Worm (Caenorhabditis elegans): ENCODE results near the gene nhr-124.

nhr-124 gene

ce11 chrV:3886104-3886503 lies at the start of gene nhr-124:
TSS of gene nhr-124 (minus strand) at chrV:3886204.
- no peak for TF ChIP-seq unc-62 (GFP tag; optimal IDR thresholded peaks at IDR 0.05)

- no peak for TF ChIP-seq unc-62 (GFP tag; optimal IDR thresholded peaks at IDR 0.05)
Measured at ce11 chrV:3931326-3931725, 45.3 kb upstream of the nhr-124 start, which contains the start of gene srx-63. TSS of gene srx-63 (plus strand) at chrV:3931626.

ce11 chrV:3929099-3929498 lies 43.1 kb upstream of the nhr-124 start, which contains the start of gene srx-64:
TSS of gene srx-64 (plus strand) at chrV:3929399.
- no peak for TF ChIP-seq unc-62 (GFP tag; optimal IDR thresholded peaks at IDR 0.05)

ce11 chrV:3927522-3927921 lies 41.5 kb upstream of the nhr-124 start:
- no peak for TF ChIP-seq unc-62 (GFP tag; optimal IDR thresholded peaks at IDR 0.05)

- TF ChIP-seq unc-62 (GFP tag; optimal IDR thresholded peaks at IDR 0.05): no peak
Measured at ce11 chrV:3922547-3922946, 36.5 kb upstream of the nhr-124 start.

ce11 chrV:3921635-3922034 lies 35.6 kb upstream of the nhr-124 start, which contains the start of gene srx-65:
TSS of gene srx-65 (plus strand) at chrV:3921935.
- no peak for TF ChIP-seq unc-62 (GFP tag; optimal IDR thresholded peaks at IDR 0.05)

ce11 chrV:3919289-3919688 lies 33.3 kb upstream of the nhr-124 start, which contains the start of gene srx-66:
TSS of gene srx-66 (plus strand) at chrV:3919589.
- no peak for TF ChIP-seq unc-62 (GFP tag; optimal IDR thresholded peaks at IDR 0.05)

- TF ChIP-seq unc-62 (GFP tag; optimal IDR thresholded peaks at IDR 0.05): no peak
Measured at ce11 chrV:3916480-3916879, 30.5 kb upstream of the nhr-124 start, which contains the start of gene srx-67. TSS of gene srx-67 (plus strand) at chrV:3916780.

DNA sequence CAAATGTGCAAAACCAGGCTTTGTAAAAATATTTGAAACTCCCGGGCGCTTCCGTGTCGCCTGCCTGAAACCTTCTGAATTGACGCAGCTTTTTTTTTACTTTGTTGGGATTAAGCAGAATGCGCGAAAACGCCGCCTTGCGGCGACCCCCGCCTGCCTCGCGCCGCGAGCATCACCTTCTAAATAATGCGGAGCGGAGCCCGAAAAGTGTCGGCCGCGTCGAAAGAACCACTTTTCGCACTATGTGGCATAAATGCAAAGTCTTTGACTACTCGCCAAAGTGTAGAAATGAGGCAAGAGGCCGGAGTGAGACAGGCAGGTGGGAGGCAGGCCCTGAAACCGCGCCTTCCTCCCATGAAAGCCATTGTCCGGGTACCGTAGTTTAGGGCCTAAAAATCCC lies 27.1 kb upstream of the nhr-124 start:
- no peak for TF ChIP-seq unc-62 (GFP tag; optimal IDR thresholded peaks at IDR 0.05)

- no peak for TF ChIP-seq unc-62 (GFP tag; optimal IDR thresholded peaks at IDR 0.05)
Measured at ce11 chrV:3912472-3912871, 26.5 kb upstream of the nhr-124 start, which contains the start of gene srx-68. TSS of gene srx-68 (plus strand) at chrV:3912772.

- TF ChIP-seq unc-62 (GFP tag; optimal IDR thresholded peaks at IDR 0.05): no peak
Measured at ce11 chrV:3905841-3906240, 19.8 kb upstream of the nhr-124 start, which contains the start of gene nhr-156. TSS of gene nhr-156 (plus strand) at chrV:3906106.

ce11 chrV:3903424-3903823 lies 17.4 kb upstream of the nhr-124 start:
- no peak for TF ChIP-seq unc-62 (GFP tag; optimal IDR thresholded peaks at IDR 0.05)

- no peak for TF ChIP-seq unc-62 (GFP tag; optimal IDR thresholded peaks at IDR 0.05)
Measured at ce11 chrV:3902458-3903157, 16.6 kb upstream of the nhr-124 start, which contains the start of the genes str-229 and srh-190. TSS of gene str-229 (minus strand) at chrV:3902558. TSS of gene srh-190 (plus strand) at chrV:3903107.

ce11 chrV:3900102-3900501 lies 14.1 kb upstream of the nhr-124 start, which contains the start of gene irld-22:
TSS of gene irld-22 (minus strand) at chrV:3900202.
- TF ChIP-seq unc-62 (GFP tag; optimal IDR thresholded peaks at IDR 0.05): no peak

DNA sequence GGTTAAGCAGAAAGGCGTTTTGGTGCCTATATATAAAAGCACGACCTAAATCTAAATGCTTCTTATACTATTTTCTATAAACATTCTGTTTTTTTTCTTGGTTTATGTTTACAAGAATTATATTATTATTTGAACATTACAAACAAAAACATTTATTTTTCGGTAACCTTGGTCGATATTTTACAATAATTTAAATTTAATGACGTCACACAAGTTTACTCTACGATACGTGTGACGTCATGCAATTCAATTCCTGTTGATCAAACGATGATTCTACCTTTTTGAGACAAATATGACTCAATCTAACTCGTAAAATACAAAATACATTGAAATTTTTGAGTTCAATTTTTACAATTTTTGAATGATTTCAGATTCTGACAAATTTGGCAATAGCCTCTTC lies 10.0 kb upstream of the nhr-124 start:
- TF ChIP-seq unc-62 (GFP tag; optimal IDR thresholded peaks at IDR 0.05): no peak

DNA sequence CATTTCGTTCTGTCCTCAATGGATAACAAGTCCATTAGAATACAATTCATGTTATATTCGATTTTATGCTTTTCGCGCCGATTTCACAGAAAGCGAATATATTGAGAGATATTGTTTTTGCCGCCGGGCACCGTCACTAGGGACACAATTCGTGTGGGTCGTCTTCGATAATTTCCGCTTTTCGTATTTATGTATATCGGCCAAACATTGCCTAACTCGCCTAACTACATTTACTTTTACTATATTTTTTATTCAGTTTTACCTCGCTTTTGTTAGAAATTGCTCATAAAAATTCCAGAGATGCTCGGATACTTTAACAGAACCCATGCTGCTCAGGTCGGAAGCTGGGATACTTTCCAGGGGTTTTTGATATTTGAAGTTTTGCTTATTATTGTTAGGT lies 8.7 kb upstream of the nhr-124 start, which contains the start of gene sre-9:
TSS of gene sre-9 (plus strand) at position 301 of the 400 bp plus-strand sequence.
- no peak for TF ChIP-seq unc-62 (GFP tag; optimal IDR thresholded peaks at IDR 0.05)

- no peak for TF ChIP-seq unc-62 (GFP tag; optimal IDR thresholded peaks at IDR 0.05)
Measured at ce11 chrV:3892361-3892904, 6.4 kb upstream of the nhr-124 start, which contains the start of gene C17E7.4. TSS of gene C17E7.4 (plus strand) at chrV:3892854.
